Worm (Caenorhabditis elegans) whole organism, late embryonic: ENCODE results near the gene lem-2.

Experiments
- C08G9.2 ChIP-seq: sonication (generic microtip); optimal IDR thresholded peaks from 2 replicates; lab custom pipeline; 2016; ENCODE audit warnings: mild to moderate bottlenecking, missing genetic modification characterization, moderate library complexity, missing compliant biosample characterization
- F13H6.1 ChIP-seq: sonication (generic microtip); optimal IDR thresholded peaks from 2 replicates; lab custom pipeline; 2016; ENCODE audit warnings: missing genetic modification characterization, missing compliant biosample characterization
- K02D7.2 ChIP-seq: sonication (generic microtip); optimal IDR thresholded peaks from 2 replicates; lab custom pipeline; 2017; ENCODE audit warnings: mild to moderate bottlenecking, missing genetic modification characterization, missing compliant biosample characterization
- K09A11.1 ChIP-seq: sonication (generic microtip); optimal IDR thresholded peaks from 2 replicates; lab custom pipeline; 2017; ENCODE audit warnings: antibody characterized with exemption, mild to moderate bottlenecking, missing genetic modification characterization, missing compliant biosample characterization; ENCODE audit not compliant: insufficient read depth
- ahr-1 ChIP-seq: sonication (generic microtip); optimal IDR thresholded peaks from 2 replicates; lab custom pipeline; 2016; ENCODE audit warnings: missing genetic modification characterization, missing compliant biosample characterization
- ama-1 ChIP-seq: fragments of 150-350 bp; optimal IDR thresholded peaks from 2 replicates; lab custom pipeline; 2014
- ceh-14 ChIP-seq: sonication (generic microtip); optimal IDR thresholded peaks from 2 replicates; lab custom pipeline; 2016; ENCODE audit warnings: missing genotype, missing genetic modification characterization, missing compliant biosample characterization
- ceh-2 ChIP-seq: sonication (generic microtip); optimal IDR thresholded peaks from 2 replicates; lab custom pipeline; 2016; ENCODE audit warnings: missing genotype, missing genetic modification characterization, missing compliant biosample characterization
- ceh-30 ChIP-seq: fragments of 150-350 bp; optimal IDR thresholded peaks from 2 replicates; lab custom pipeline; 2014; ENCODE audit warnings: missing biosample characterization, missing genetic modification characterization
- ceh-31 ChIP-seq: sonication (generic microtip); optimal IDR thresholded peaks from 2 replicates; lab custom pipeline; 2016; ENCODE audit warnings: missing genetic modification characterization, missing compliant biosample characterization
- ceh-34 ChIP-seq: sonication (generic microtip); optimal IDR thresholded peaks from 2 replicates; lab custom pipeline; 2016; ENCODE audit warnings: mild to moderate bottlenecking, missing genetic modification characterization, missing compliant biosample characterization
- ceh-45 ChIP-seq: fragments of 200-800 bp; sonication (Bioruptor generic); IDR thresholded peaks from 2 replicates; pipeline ENCODE4 v1.3.6; 2022; ENCODE audit warnings: missing genetic modification reagents, missing genetic modification characterization, missing compliant biosample characterization
- ceh-48 ChIP-seq: sonication (generic microtip); optimal IDR thresholded peaks from 2 replicates; lab custom pipeline; 2016; ENCODE audit warnings: missing genetic modification characterization, inconsistent platforms, missing compliant biosample characterization
- ceh-9 ChIP-seq: sonication (generic microtip); optimal IDR thresholded peaks from 2 replicates; lab custom pipeline; 2016; ENCODE audit warnings: mild to moderate bottlenecking, missing genetic modification characterization, inconsistent platforms, missing compliant biosample characterization
- che-1 ChIP-seq: sonication (generic microtip); optimal IDR thresholded peaks from 2 replicates; lab custom pipeline; 2016; ENCODE audit warnings: mild to moderate bottlenecking, missing genetic modification characterization, missing compliant biosample characterization
- elt-2 ChIP-seq: sonication (generic microtip); optimal IDR thresholded peaks from 2 replicates; lab custom pipeline; 2016; ENCODE audit warnings: missing genetic modification reagents, missing genetic modification characterization, missing compliant biosample characterization
- elt-4 ChIP-seq: sonication (generic microtip); optimal IDR thresholded peaks from 2 replicates; lab custom pipeline; 2016; ENCODE audit warnings: missing genetic modification characterization, missing compliant biosample characterization
- ets-4 ChIP-seq: sonication (generic microtip); optimal IDR thresholded peaks from 2 replicates; lab custom pipeline; 2016; ENCODE audit warnings: missing genetic modification characterization, missing compliant biosample characterization
- fkh-10 ChIP-seq: fragments of 150-350 bp; optimal IDR thresholded peaks from 2 replicates; lab custom pipeline; 2014; ENCODE audit warnings: missing biosample characterization, missing genetic modification reagents, missing genetic modification characterization
- fkh-6 ChIP-seq: sonication (generic microtip); optimal IDR thresholded peaks from 2 replicates; lab custom pipeline; 2016; ENCODE audit warnings: missing genetic modification characterization, missing compliant biosample characterization
- gmeb-2 ChIP-seq: sonication (generic microtip); optimal IDR thresholded peaks from 2 replicates; lab custom pipeline; 2016; ENCODE audit warnings: missing genetic modification characterization, inconsistent platforms, missing compliant biosample characterization
- hlh-13 ChIP-seq: fragments of 200-800 bp; sonication (Bioruptor generic); optimal IDR thresholded peaks from 2 replicates; lab custom pipeline; 2018; ENCODE audit warnings: mild to moderate bottlenecking, missing genetic modification characterization, missing compliant biosample characterization
- hlh-6 ChIP-seq: sonication (generic microtip); optimal IDR thresholded peaks from 2 replicates; lab custom pipeline; 2016; ENCODE audit warnings: missing genotype, missing genetic modification characterization, missing compliant biosample characterization
- mec-3 ChIP-seq: sonication (generic microtip); optimal IDR thresholded peaks from 2 replicates; lab custom pipeline; 2016; ENCODE audit warnings: borderline replicate concordance, missing genetic modification characterization, missing compliant biosample characterization
- nfya-1 ChIP-seq: sonication (generic microtip); optimal IDR thresholded peaks from 2 replicates; lab custom pipeline; 2017; ENCODE audit warnings: missing genetic modification characterization, mild to moderate bottlenecking, missing compliant biosample characterization, antibody characterized with exemption, moderate library complexity
- nhr-11 ChIP-seq: fragments of 150-350 bp; optimal IDR thresholded peaks from 2 replicates; lab custom pipeline; 2014; ENCODE audit warnings: missing biosample characterization, missing genetic modification characterization
- nhr-232 ChIP-seq: sonication (generic microtip); optimal IDR thresholded peaks from 2 replicates; lab custom pipeline; 2016; ENCODE audit warnings: missing genetic modification characterization, missing compliant biosample characterization
- pag-3 ChIP-seq: sonication (generic microtip); optimal IDR thresholded peaks from 2 replicates; lab custom pipeline; 2016; ENCODE audit warnings: missing compliant biosample characterization, missing genetic modification characterization, borderline replicate concordance
- pat-9 ChIP-seq: fragments of 200-800 bp; sonication (Bioruptor generic); optimal IDR thresholded peaks from 2 replicates; lab custom pipeline; 2018; ENCODE audit warnings: mild to moderate bottlenecking, missing genetic modification characterization, moderate library complexity, missing compliant biosample characterization
- pax-1 ChIP-seq: fragments of 150-350 bp; optimal IDR thresholded peaks from 2 replicates; lab custom pipeline; 2014; ENCODE audit warnings: missing biosample characterization, missing genetic modification characterization
- pha-4 ChIP-seq: fragments of 150-350 bp; optimal IDR thresholded peaks from 2 replicates; lab custom pipeline; 2018; ENCODE audit warnings: missing biosample characterization, missing genetic modification reagents, missing genetic modification characterization
- pqm-1 ChIP-seq: sonication (generic microtip); optimal IDR thresholded peaks from 2 replicates; lab custom pipeline; 2016; ENCODE audit warnings: missing genetic modification characterization, missing compliant biosample characterization
- ref-2 ChIP-seq: sonication (generic microtip); optimal IDR thresholded peaks from 2 replicates; lab custom pipeline; 2016; ENCODE audit warnings: missing genetic modification characterization, missing compliant biosample characterization
- rnt-1 ChIP-seq: sonication (generic microtip); optimal IDR thresholded peaks from 2 replicates; lab custom pipeline; 2016; ENCODE audit warnings: missing genetic modification characterization, missing compliant biosample characterization
- sdc-2 ChIP-seq: sonication (generic microtip); optimal IDR thresholded peaks from 2 replicates; lab custom pipeline; 2016; ENCODE audit warnings: missing genotype, missing genetic modification characterization, missing compliant biosample characterization
- sox-2 ChIP-seq: fragments of 200-800 bp; sonication (Bioruptor generic); IDR thresholded peaks from 2 replicates; pipeline ENCODE4 v1.3.6; 2022; ENCODE audit warnings: missing genetic modification reagents, missing genetic modification characterization, missing compliant biosample characterization
- sox-4 ChIP-seq: sonication (generic microtip); optimal IDR thresholded peaks from 2 replicates; lab custom pipeline; 2017; ENCODE audit warnings: mild to moderate bottlenecking, missing genetic modification characterization, inconsistent platforms, missing compliant biosample characterization
- syd-9 ChIP-seq: sonication (generic microtip); optimal IDR thresholded peaks from 2 replicates; lab custom pipeline; 2016; ENCODE audit warnings: mild to moderate bottlenecking, missing genetic modification characterization, moderate library complexity, missing compliant biosample characterization
- tbx-2 ChIP-seq: sonication (generic microtip); optimal IDR thresholded peaks from 2 replicates; lab custom pipeline; 2016; ENCODE audit warnings: missing genetic modification characterization, missing compliant biosample characterization
- ttx-3 ChIP-seq: sonication (generic microtip); optimal IDR thresholded peaks from 2 replicates; lab custom pipeline; 2016; ENCODE audit warnings: missing genetic modification reagents, missing genetic modification characterization, missing compliant biosample characterization
- unc-3 ChIP-seq, 2 experiments: fragments of 200-800 bp in 1 of 2; sonication (Bioruptor generic) in 1 of 2; sonication (generic microtip) in 1 of 2; conservative IDR thresholded peaks in 1 of 2; optimal IDR thresholded peaks in 1 of 2; 2 replicates each; pipeline versions ENCODE4 v1.3.6 to Lab custom; 2016 to 2022; ENCODE audit warnings: missing compliant biosample characterization in 2 of 2, missing genetic modification characterization in 2 of 2, missing genetic modification reagents in 1 of 2
- unc-55 ChIP-seq: sonication (generic microtip); optimal IDR thresholded peaks from 2 replicates; lab custom pipeline; 2017; ENCODE audit warnings: missing biosample characterization, missing genetic modification reagents, missing genetic modification characterization
- unc-86 ChIP-seq: sonication (generic microtip); optimal IDR thresholded peaks from 2 replicates; lab custom pipeline; 2016; ENCODE audit warnings: missing genetic modification characterization, missing compliant biosample characterization

The lem-2 gene

ce11 chrII:14059767-14060166, 3.5 kb upstream of the lem-2 start, which contains the start of gene rpb-11 (continued):
- TF ChIP-seq mec-3 (tag; lab: Kevin White, UChicago): no peak
- TF ChIP-seq pha-4 (tag; lab: Kevin White, UChicago): no peak
- peak; percentile 77 for TF ChIP-seq nfya-1
- no peak for TF ChIP-seq pag-3 (tag; lab: Kevin White, UChicago)
- TF ChIP-seq fkh-10: no peak
- no peak for TF ChIP-seq hlh-6
- TF ChIP-seq sox-2 (GFP tag; lab: Robert Waterston, UW): no peak; the same call in 1 of the 2 replicates
- TF ChIP-seq ceh-31 (tag; lab: Kevin White, UChicago): peak; percentile 70
- peak; percentile 32 for TF ChIP-seq fkh-6 (tag; lab: Kevin White, UChicago)
- TF ChIP-seq elt-2: peak; percentile 83
- no peak for TF ChIP-seq C08G9.2 (tag; lab: Kevin White, UChicago)
- no peak for TF ChIP-seq ama-1 (lab: Kevin White, UChicago)
- no peak for TF ChIP-seq elt-4 (tag; lab: Kevin White, UChicago)
- TF ChIP-seq unc-86 (tag; lab: Kevin White, UChicago): peak; percentile 61
- TF ChIP-seq syd-9: peak; percentile 1
- peak; percentile 33 for TF ChIP-seq pat-9 (tag; lab: Kevin White, UChicago)
- no peak for TF ChIP-seq pqm-1 (tag; lab: Kevin White, UChicago)
- TF ChIP-seq che-1 (tag; lab: Kevin White, UChicago): no peak
- no peak for TF ChIP-seq hlh-13
- TF ChIP-seq ceh-14 (tag; lab: Kevin White, UChicago): peak; percentile 74
- TF ChIP-seq gmeb-2 (tag; lab: Kevin White, UChicago): peak; percentile 65
- TF ChIP-seq, all 69 proteins: peak for 40

- TF ChIP-seq elt-2: no peak
- no peak for TF ChIP-seq ceh-9 (tag; lab: Kevin White, UChicago)
- TF ChIP-seq ahr-1 (tag; lab: Kevin White, UChicago): no peak
- TF ChIP-seq ttx-3: no peak
- no peak for TF ChIP-seq ets-4 (tag; lab: Kevin White, UChicago)
- TF ChIP-seq sox-4: no peak
- TF ChIP-seq sox-2 (GFP tag; lab: Robert Waterston, UW): no peak
- no peak for TF ChIP-seq tbx-2 (tag; lab: Kevin White, UChicago)
- TF ChIP-seq pat-9 (tag; lab: Kevin White, UChicago): no peak
- no peak for TF ChIP-seq rnt-1 (tag; lab: Kevin White, UChicago)
- TF ChIP-seq K09A11.1 (tag; lab: Kevin White, UChicago): no peak
- TF ChIP-seq ceh-31 (tag; lab: Kevin White, UChicago): no peak
- no peak for TF ChIP-seq nfya-1
- no peak for TF ChIP-seq unc-86 (tag; lab: Kevin White, UChicago)
- TF ChIP-seq ceh-14 (tag; lab: Kevin White, UChicago): no peak
- TF ChIP-seq ceh-48: no peak
- no peak for TF ChIP-seq nhr-232 (tag; lab: Kevin White, UChicago)
- no peak for TF ChIP-seq hlh-6
- TF ChIP-seq nhr-11 (tag; lab: Kevin White, UChicago): no peak
- TF ChIP-seq, all 69 proteins: peak for 0
These were observed 2.8 kb upstream of the lem-2 start, which contains the start of gene W01G7.4 for ce11 chrII:14060439-14060838. Gene W01G7.4 (plus strand): TSS chrII:14060739.

ce11 chrII:14060885-14061284, 2.4 kb upstream of the lem-2 start:
- TF ChIP-seq C08G9.2 (tag; lab: Kevin White, UChicago) (no peak), ceh-45 (0 out of 2 replicates have a peak, but pooled peaks have one; percentile 16)
- TF ChIP-seq, all 69 proteins: peak for 1

- TF ChIP-seq C08G9.2 (tag; lab: Kevin White, UChicago) (no peak), ceh-2 (tag; lab: Kevin White, UChicago) (no peak), unc-3 (GFP tag; conservative IDR thresholded peaks at IDR 0.05; lab: Robert Waterston, UW) (no peak), unc-3 (tag; optimal IDR thresholded peaks at IDR 0.05; lab: Kevin White, UChicago) (no peak), unc-55 (GFP tag; lab: Kevin White, UChicago) (no peak), ceh-45 (no peak), pha-4 (tag; lab: Kevin White, UChicago) (no peak), elt-2 (no peak), ceh-30 (tag; lab: Kevin White, UChicago) (no peak), sdc-2 (tag; lab: Kevin White, UChicago) (no peak), ceh-9 (tag; lab: Kevin White, UChicago) (no peak), ceh-34 (tag; lab: Kevin White, UChicago) (no peak), F13H6.1 (tag; lab: Kevin White, UChicago) (no peak), pax-1 (no peak), ref-2 (tag; lab: Kevin White, UChicago) (no peak), pat-9 (tag; lab: Kevin White, UChicago) (no peak), K02D7.2 (no peak)
These were observed 801 bp downstream of the lem-2 start for ce11 chrII:14064051-14064450.
